Worm (Caenorhabditis elegans) whole organism, young adult: ENCODE data around the gene gcy-19.

Experiments
- C17E4.6 ChIP-seq: fragments of 200-800 bp; sonication (Bioruptor generic); IDR thresholded peaks from 2 replicates; pipeline ENCODE4 v1.3.6; 2022; ENCODE audit warnings: missing genetic modification reagents, missing genetic modification characterization, missing compliant biosample characterization
- F10E7.11 ChIP-seq: sonication (generic microtip); optimal IDR thresholded peaks from 2 replicates; lab custom pipeline; 2017; ENCODE audit warnings: mild to moderate bottlenecking, missing genetic modification characterization, moderate library complexity, missing compliant biosample characterization
- F22D6.2 ChIP-seq: sonication (generic microtip); optimal IDR thresholded peaks from 2 replicates; lab custom pipeline; 2016; ENCODE audit warnings: mild to moderate bottlenecking, missing genetic modification characterization, missing compliant biosample characterization
- F23B12.7 ChIP-seq: sonication (generic microtip); optimal IDR thresholded peaks from 2 replicates; lab custom pipeline; 2017; ENCODE audit warnings: missing genetic modification characterization, mild to moderate bottlenecking, missing compliant biosample characterization, antibody characterized with exemption, moderate library complexity; ENCODE audit not compliant: insufficient read depth
- F33H1.4 ChIP-seq: fragments of 200-800 bp; sonication (Bioruptor generic); IDR thresholded peaks from 2 replicates; pipeline ENCODE4 v1.3.6; 2022; ENCODE audit warnings: missing genetic modification reagents, missing genetic modification characterization, missing compliant biosample characterization
- F49E8.2 ChIP-seq: sonication (generic microtip); optimal IDR thresholded peaks from 3 replicates; lab custom pipeline; 2017; ENCODE audit warnings: missing genetic modification characterization, mild to moderate bottlenecking, missing compliant biosample characterization, antibody characterized with exemption, moderate library complexity; ENCODE audit not compliant: insufficient read depth
- Y53F4B.3 ChIP-seq: fragments of 200-800 bp; sonication (Bioruptor generic); IDR thresholded peaks from 2 replicates; pipeline ENCODE4 v1.3.6; 2022; ENCODE audit warnings: missing genetic modification reagents, missing genetic modification characterization, missing compliant biosample characterization
- Y56A3A.18 ChIP-seq: fragments of 200-800 bp; sonication (Bioruptor generic); IDR thresholded peaks from 2 replicates; pipeline ENCODE4 v1.3.6; 2022; ENCODE audit warnings: missing genetic modification reagents, missing genetic modification characterization, missing compliant biosample characterization
- attf-5 ChIP-seq: fragments of 200-800 bp; sonication (Bioruptor generic); optimal IDR thresholded peaks from 2 replicates; lab custom pipeline; 2018; ENCODE audit warnings: mild to moderate bottlenecking, missing genetic modification characterization, missing compliant biosample characterization
- bed-1 ChIP-seq: fragments of 200-800 bp; sonication (Bioruptor generic); IDR thresholded peaks from 2 replicates; pipeline ENCODE4 v1.3.6; 2022; ENCODE audit warnings: missing genetic modification reagents, missing genetic modification characterization, missing compliant biosample characterization
- ceh-40 ChIP-seq: fragments of 200-800 bp; sonication (Bioruptor generic); IDR thresholded peaks from 2 replicates; pipeline ENCODE4 v1.3.6; 2022; ENCODE audit warnings: missing genetic modification characterization, missing compliant biosample characterization
- ceh-79 ChIP-seq: sonication (generic microtip); optimal IDR thresholded peaks from 2 replicates; lab custom pipeline; 2017; ENCODE audit warnings: mild to moderate bottlenecking, missing genetic modification characterization, missing compliant biosample characterization
- chd-7 ChIP-seq: sonication (generic microtip); optimal IDR thresholded peaks from 2 replicates; lab custom pipeline; 2016; ENCODE audit warnings: mild to moderate bottlenecking, missing genetic modification characterization, moderate library complexity, missing compliant biosample characterization
- efl-1 ChIP-seq: fragments of 150-350 bp; optimal IDR thresholded peaks from 2 replicates; lab custom pipeline; 2014; ENCODE audit warnings: missing biosample characterization, missing genetic modification reagents, missing genetic modification characterization
- egrh-3 ChIP-seq: fragments of 200-800 bp; sonication (Bioruptor generic); IDR thresholded peaks from 2 replicates; pipeline ENCODE4 v1.3.6; 2022; ENCODE audit warnings: missing genetic modification reagents, missing genetic modification characterization, missing compliant biosample characterization
- ets-4 ChIP-seq: fragments of 200-800 bp; sonication (Bioruptor generic); optimal IDR thresholded peaks from 2 replicates; lab custom pipeline; 2018; ENCODE audit warnings: mild to moderate bottlenecking, missing genetic modification characterization, missing compliant biosample characterization
- hlh-12 ChIP-seq: sonication (generic microtip); optimal IDR thresholded peaks from 2 replicates; lab custom pipeline; 2016; ENCODE audit warnings: missing genetic modification characterization, missing compliant biosample characterization
- hsf-1 ChIP-seq: fragments of 200-800 bp; sonication (Bioruptor generic); IDR thresholded peaks from 2 replicates; pipeline ENCODE4 v1.3.6; 2022; ENCODE audit warnings: missing genetic modification reagents, missing genetic modification characterization, missing compliant biosample characterization
- lin-35 ChIP-seq, 3 experiments: fragments of 150-350 bp in 2 of 3; sonication (generic microtip) in 1 of 3; optimal IDR thresholded peaks; 2 replicates each; lab custom pipeline; 2014 to 2018; ENCODE audit warnings: missing biosample characterization in 3 of 3, missing genetic modification characterization in 3 of 3, missing genetic modification reagents in 3 of 3
- lin-40 ChIP-seq: sonication (generic microtip); optimal IDR thresholded peaks from 2 replicates; lab custom pipeline; 2016; ENCODE audit warnings: missing genetic modification characterization, mild to moderate bottlenecking, missing compliant biosample characterization, missing genotype, missing genetic modification reagents
- lir-1 ChIP-seq: fragments of 200-800 bp; sonication (Bioruptor generic); conservative IDR thresholded peaks from 2 replicates; pipeline ENCODE4 v1.3.6; 2022; ENCODE audit warnings: missing genetic modification reagents, missing genetic modification characterization, missing compliant biosample characterization
- lsl-1 ChIP-seq: fragments of 200-800 bp; sonication (Bioruptor generic); optimal IDR thresholded peaks from 2 replicates; lab custom pipeline; 2018; ENCODE audit warnings: mild to moderate bottlenecking, missing genetic modification characterization, moderate library complexity, missing compliant biosample characterization
- madf-3 ChIP-seq: fragments of 200-800 bp; sonication (Bioruptor generic); IDR thresholded peaks from 2 replicates; pipeline ENCODE4 v1.3.6; 2022; ENCODE audit warnings: missing genetic modification reagents, missing genetic modification characterization, missing compliant biosample characterization
- mcd-1 ChIP-seq: fragments of 200-800 bp; sonication (Bioruptor generic); IDR thresholded peaks from 2 replicates; pipeline ENCODE4 v1.3.6; 2022; ENCODE audit warnings: missing genetic modification reagents, missing genetic modification characterization, missing compliant biosample characterization
- mel-28 ChIP-seq: sonication (generic microtip); optimal IDR thresholded peaks from 2 replicates; lab custom pipeline; 2016; ENCODE audit warnings: borderline replicate concordance, mild to moderate bottlenecking, missing genetic modification characterization, missing compliant biosample characterization
- nfya-2 ChIP-seq: fragments of 200-800 bp; sonication (Bioruptor generic); IDR thresholded peaks from 2 replicates; pipeline ENCODE4 v1.3.6; 2022; ENCODE audit warnings: missing genetic modification reagents, missing genetic modification characterization, missing compliant biosample characterization
- nfyb-1 ChIP-seq: fragments of 200-800 bp; sonication (Bioruptor generic); IDR thresholded peaks from 2 replicates; pipeline ENCODE4 v1.3.6; 2022; ENCODE audit warnings: missing genetic modification reagents, missing genetic modification characterization, missing compliant biosample characterization
- nhr-179 ChIP-seq: sonication (generic microtip); optimal IDR thresholded peaks from 2 replicates; lab custom pipeline; 2016; ENCODE audit warnings: mild to moderate bottlenecking, missing genetic modification characterization, missing compliant biosample characterization
- nhr-90 ChIP-seq: sonication (generic microtip); optimal IDR thresholded peaks from 2 replicates; lab custom pipeline; 2016; ENCODE audit warnings: missing genotype, mild to moderate bottlenecking, missing genetic modification characterization, missing compliant biosample characterization
- pbrm-1 ChIP-seq: fragments of 200-800 bp; sonication (Bioruptor generic); IDR thresholded peaks from 2 replicates; pipeline ENCODE4 v1.3.6; 2022; ENCODE audit warnings: missing genetic modification reagents, missing genetic modification characterization, missing compliant biosample characterization
- rcor-1 ChIP-seq: fragments of 200-800 bp; sonication (Bioruptor generic); IDR thresholded peaks from 2 replicates; pipeline ENCODE4 v1.3.6; 2022; ENCODE audit warnings: missing genetic modification reagents, missing genetic modification characterization, missing compliant biosample characterization
- rpc-1 ChIP-seq, 2 experiments: fragments of 150-350 bp in 1 of 2; sonication (generic microtip) in 1 of 2; optimal IDR thresholded peaks; 2 replicates each; lab custom pipeline; 2014 to 2018; ENCODE audit warnings: missing biosample characterization in 1 of 2, missing genetic modification characterization in 1 of 2, missing genetic modification reagents in 1 of 2, missing genotype in 1 of 2
- snpc-1.1 ChIP-seq: sonication (generic microtip); optimal IDR thresholded peaks from 2 replicates; lab custom pipeline; 2017; ENCODE audit warnings: missing genetic modification characterization, mild to moderate bottlenecking, missing compliant biosample characterization, antibody characterized with exemption, moderate library complexity, missing genotype, missing genetic modification reagents; ENCODE audit not compliant: insufficient read depth
- unc-130 ChIP-seq: sonication (generic microtip); optimal IDR thresholded peaks from 2 replicates; lab custom pipeline; 2016; ENCODE audit warnings: missing genetic modification reagents, missing genetic modification characterization, missing compliant biosample characterization
- zfh-2 ChIP-seq: fragments of 200-800 bp; sonication (Bioruptor generic); conservative IDR thresholded peaks from 2 replicates; pipeline ENCODE4 v1.3.6; 2022; ENCODE audit warnings: missing genetic modification reagents, missing genetic modification characterization, missing compliant biosample characterization
- ztf-18 ChIP-seq: sonication (generic microtip); optimal IDR thresholded peaks from 2 replicates; lab custom pipeline; 2016; ENCODE audit warnings: missing genotype, mild to moderate bottlenecking, missing genetic modification characterization, missing compliant biosample characterization
- ztf-22 ChIP-seq: fragments of 200-800 bp; sonication (Bioruptor generic); optimal IDR thresholded peaks from 2 replicates; lab custom pipeline; 2018; ENCODE audit warnings: mild to moderate bottlenecking, missing genetic modification characterization, moderate library complexity, missing compliant biosample characterization
- ztf-25 ChIP-seq: fragments of 200-800 bp; sonication (Bioruptor generic); IDR thresholded peaks from 2 replicates; pipeline ENCODE4 v1.3.6; 2022; ENCODE audit warnings: missing genetic modification reagents, missing genetic modification characterization, missing compliant biosample characterization
- ztf-28 ChIP-seq: fragments of 200-800 bp; sonication (Bioruptor generic); IDR thresholded peaks from 2 replicates; pipeline ENCODE4 v1.3.6; 2022; ENCODE audit warnings: missing genetic modification reagents, missing genetic modification characterization, missing compliant biosample characterization

The gcy-19 gene

DNA sequence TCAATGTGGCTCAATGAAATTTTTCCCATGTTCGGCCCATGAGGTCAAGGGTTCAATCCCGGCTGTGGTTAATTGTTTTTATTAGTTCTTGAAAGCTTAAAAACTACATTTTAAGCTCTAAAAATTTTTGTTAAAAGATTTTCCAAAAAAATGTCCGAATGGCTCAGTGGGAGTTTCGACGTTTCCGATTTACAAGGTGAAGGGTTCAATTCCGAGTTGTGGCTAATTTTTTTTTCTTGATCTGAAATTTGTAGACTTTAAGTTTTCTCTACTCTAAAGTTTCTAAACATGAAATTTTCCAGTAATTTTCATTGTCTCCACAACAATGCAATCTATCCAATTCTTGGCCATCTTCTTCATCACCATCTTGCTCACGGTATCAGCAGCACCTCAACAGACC, 3.4 kb upstream of the gcy-19 start, which contains the start of gene F02E11.2:
Gene F02E11.2 (plus strand): TSS at position 301 of the 400 bp plus-strand sequence.
- no peak for TF ChIP-seq rpc-1 (optimal IDR thresholded peaks at IDR 0.05; lab: Kevin White, UChicago)
- TF ChIP-seq rpc-1 (tag; optimal IDR thresholded peaks at IDR 0.05; lab: Kevin White, UChicago) = peak; percentile 33
- no peak for TF ChIP-seq mcd-1

DNA sequence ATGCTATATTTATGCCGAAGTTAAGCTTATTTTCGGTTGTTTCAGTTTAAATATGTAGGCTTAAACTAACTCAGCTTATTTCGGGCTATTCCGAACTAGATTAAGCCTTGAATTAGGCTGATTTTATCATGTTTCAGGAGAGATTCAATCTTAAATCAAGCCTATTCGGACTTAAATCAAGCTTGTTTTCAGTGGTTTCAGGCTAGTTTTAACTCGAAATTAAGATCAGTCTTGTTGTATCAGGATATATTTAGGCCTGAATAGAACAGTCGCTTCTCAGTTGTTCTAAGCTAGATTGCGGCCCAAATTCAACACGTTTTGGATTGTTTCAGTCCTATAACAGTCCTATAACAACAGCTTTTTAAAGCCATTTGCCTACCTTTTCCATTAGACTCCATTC, 7.4 kb downstream of the gcy-19 start:
- no peak for TF ChIP-seq F49E8.2
- no peak for TF ChIP-seq snpc-1.1 (tag; lab: Kevin White, UChicago)
- TF ChIP-seq egrh-3 = no peak
- TF ChIP-seq lsl-1 (GFP tag; lab: Kevin White, UChicago) = no peak
- TF ChIP-seq F22D6.2 (tag; lab: Kevin White, UChicago) = no peak
- TF ChIP-seq nhr-90 (tag; lab: Kevin White, UChicago) = no peak
- no peak for TF ChIP-seq nfya-2 (GFP tag; lab: Robert Waterston, UW)
- TF ChIP-seq mcd-1 = no peak
- no peak for TF ChIP-seq C17E4.6 (GFP tag; lab: Robert Waterston, UW)

DNA sequence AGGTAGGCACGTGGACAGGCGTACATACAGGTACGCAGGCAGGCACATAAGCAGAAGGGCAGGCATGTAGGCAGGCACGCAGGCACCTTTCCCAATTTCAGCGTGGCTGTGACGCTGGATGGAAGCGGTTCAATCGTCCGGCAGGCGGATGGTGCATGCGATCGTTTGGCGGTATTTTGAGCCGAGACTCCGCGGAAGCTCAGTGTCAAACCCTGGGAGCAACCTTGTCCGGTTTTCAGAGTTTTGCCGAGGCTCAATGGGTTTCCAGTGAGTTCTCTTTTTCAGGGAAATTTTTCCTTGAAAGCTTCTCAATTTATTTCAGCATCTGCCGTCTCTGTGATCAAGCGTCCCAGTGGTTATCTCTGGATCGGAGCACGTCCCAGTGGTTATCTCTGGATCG, 9.0 kb downstream of the gcy-19 start:
- TF ChIP-seq ceh-79 = no peak
- no peak for TF ChIP-seq lir-1 (GFP tag; lab: Robert Waterston, UW)
- TF ChIP-seq zfh-2 (GFP tag; lab: Robert Waterston, UW) = peak; percentile 74

DNA sequence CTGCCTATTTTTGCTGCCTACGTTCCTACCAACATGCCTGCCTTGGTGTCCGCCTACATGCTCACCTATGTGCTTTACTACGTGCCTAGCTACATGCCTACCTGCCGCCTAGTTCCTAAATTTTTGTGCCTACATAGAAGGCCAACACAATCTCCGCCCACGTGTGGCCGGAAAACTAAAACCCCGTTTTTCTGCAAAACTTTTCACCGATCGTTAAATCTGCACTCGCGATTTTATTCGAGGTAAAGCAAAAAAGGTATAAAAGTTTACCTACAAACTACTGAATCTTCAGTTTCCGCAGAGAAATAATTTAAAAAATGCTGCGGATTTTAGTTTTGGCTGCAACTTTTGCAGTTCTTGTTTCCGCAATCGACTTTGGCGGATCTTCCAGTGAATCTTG, 9.7 kb downstream of the gcy-19 start, which contains the start of gene clec-124:
Gene clec-124 (plus strand): TSS at position 301 of the 400 bp plus-strand sequence.
- TF ChIP-seq nfyb-1 (GFP tag; lab: Robert Waterston, UW) = no peak
- TF ChIP-seq bed-1 (GFP tag; lab: Robert Waterston, UW) = no peak
- no peak for TF ChIP-seq Y53F4B.3 (GFP tag; lab: Robert Waterston, UW)
- TF ChIP-seq mel-28 (tag; lab: Kevin White, UChicago) = no peak
- no peak for TF ChIP-seq attf-5 (GFP tag; lab: Kevin White, UChicago)
- no peak for TF ChIP-seq unc-130 (GFP tag; lab: Kevin White, UChicago)
- TF ChIP-seq F23B12.7 (tag; lab: Kevin White, UChicago) = no peak
- TF ChIP-seq chd-7 (tag; lab: Kevin White, UChicago) = no peak
- no peak for TF ChIP-seq madf-3

DNA sequence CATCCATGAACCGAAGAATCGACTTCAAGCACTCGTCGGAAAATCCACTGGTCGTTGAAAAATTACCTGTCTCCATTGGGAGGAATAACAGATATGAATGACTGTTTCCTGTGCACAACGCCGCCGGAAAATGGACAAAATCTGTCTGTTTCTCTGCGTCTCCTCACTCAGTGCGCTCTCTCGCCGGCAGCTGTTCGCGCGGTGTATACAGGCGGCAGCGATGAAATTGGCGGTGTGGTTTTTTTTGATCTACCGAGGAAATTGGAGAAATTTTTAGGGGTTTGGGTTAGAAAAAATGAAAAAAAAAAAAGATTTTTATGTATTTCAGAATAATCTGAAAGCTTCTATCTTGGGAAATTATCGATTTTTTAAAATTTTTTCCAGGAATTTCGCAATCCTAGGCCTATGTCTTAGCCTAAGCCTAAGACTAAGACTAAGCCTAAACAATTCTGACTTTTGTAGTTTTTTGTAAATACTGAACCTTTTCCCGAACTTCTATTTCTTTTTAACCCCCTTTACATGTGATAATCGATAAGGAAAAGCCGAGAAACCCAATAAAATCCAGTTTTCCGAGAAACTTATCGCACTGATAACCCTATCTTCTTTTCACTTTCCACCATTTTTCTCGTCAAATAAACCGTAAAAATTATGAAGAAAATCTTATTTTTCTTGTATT, 11.0 kb downstream of the gcy-19 start, which contains the start of the genes fbxc-50 and C17F4.2:
Gene fbxc-50 (minus strand): TSS at position 81 of the 676 bp plus-strand sequence.
Gene C17F4.2 (plus strand): TSS at position 626 of the 676 bp plus-strand sequence.
- 0 out of 2 replicates have a peak, but pooled peaks have one; percentile 24 for TF ChIP-seq F33H1.4 (GFP tag; lab: Robert Waterston, UW)
- TF ChIP-seq pbrm-1 (GFP tag; lab: Robert Waterston, UW) = 0 out of 2 replicates have a peak, but pooled peaks have one; percentile 11
- no peak for TF ChIP-seq bed-1 (GFP tag; lab: Robert Waterston, UW)
- TF ChIP-seq efl-1 (GFP tag; lab: Kevin White, UChicago) = peak; percentile 90
- no peak for TF ChIP-seq Y56A3A.18 (GFP tag; lab: Robert Waterston, UW)
- TF ChIP-seq ceh-40 (GFP tag; lab: Robert Waterston, UW) = no peak
- TF ChIP-seq snpc-1.1 (tag; lab: Kevin White, UChicago) = peak; percentile 31
- no peak for TF ChIP-seq hsf-1 (GFP tag; lab: Robert Waterston, UW)
- no peak for TF ChIP-seq ztf-25 (GFP tag; lab: Robert Waterston, UW)
- TF ChIP-seq mcd-1 = no peak
- no peak for TF ChIP-seq rpc-1 (optimal IDR thresholded peaks at IDR 0.05; lab: Kevin White, UChicago)
- no peak for TF ChIP-seq rpc-1 (tag; optimal IDR thresholded peaks at IDR 0.05; lab: Kevin White, UChicago)
- no peak for TF ChIP-seq unc-130 (GFP tag; lab: Kevin White, UChicago)
- no peak for TF ChIP-seq ets-4 (GFP tag; lab: Kevin White, UChicago)
- TF ChIP-seq lin-40 (tag; lab: Kevin White, UChicago) = no peak
- no peak for TF ChIP-seq ztf-18 (tag; lab: Kevin White, UChicago)
- TF ChIP-seq ztf-28 (GFP tag; lab: Robert Waterston, UW) = no peak
- TF ChIP-seq ztf-22 (GFP tag; lab: Kevin White, UChicago) = no peak
- no peak for TF ChIP-seq F10E7.11 (tag; lab: Kevin White, UChicago)
- no peak for TF ChIP-seq nhr-179 (tag; lab: Kevin White, UChicago)
- no peak for TF ChIP-seq F49E8.2
- no peak for TF ChIP-seq madf-3
- no peak for TF ChIP-seq lin-35 (GFP tag; optimal IDR thresholded peaks at IDR 0.05; lab: Kevin White, UChicago)
- no peak for TF ChIP-seq hlh-12 (tag; lab: Kevin White, UChicago)
- 0 out of 2 replicates have a peak, but pooled peaks have one; percentile 10 for TF ChIP-seq rcor-1
